Worm (Caenorhabditis elegans) whole organism, late embryonic: Measurements from ENCODE around the gene aagr-3.

Experiments
- C38D4.7 ChIP-seq: fragments of 200-800 bp; sonication (Bioruptor generic); optimal IDR thresholded peaks from 2 replicates; lab custom pipeline; 2018; ENCODE audit warnings: mild to moderate bottlenecking, missing genetic modification characterization, moderate library complexity, missing compliant biosample characterization
- F13H6.1 ChIP-seq: sonication (generic microtip); optimal IDR thresholded peaks from 2 replicates; lab custom pipeline; 2016; ENCODE audit warnings: missing genetic modification characterization, missing compliant biosample characterization
- K09A11.1 ChIP-seq: sonication (generic microtip); optimal IDR thresholded peaks from 2 replicates; lab custom pipeline; 2017; ENCODE audit warnings: antibody characterized with exemption, mild to moderate bottlenecking, missing genetic modification characterization, missing compliant biosample characterization; ENCODE audit not compliant: insufficient read depth
- Y22D7AL.16 ChIP-seq: sonication (generic microtip); optimal IDR thresholded peaks from 2 replicates; lab custom pipeline; 2016; ENCODE audit warnings: missing genetic modification characterization, missing compliant biosample characterization
- ahr-1 ChIP-seq: sonication (generic microtip); optimal IDR thresholded peaks from 2 replicates; lab custom pipeline; 2016; ENCODE audit warnings: missing genetic modification characterization, missing compliant biosample characterization
- ama-1 ChIP-seq: fragments of 150-350 bp; optimal IDR thresholded peaks from 2 replicates; lab custom pipeline; 2014
- ceh-14 ChIP-seq: sonication (generic microtip); optimal IDR thresholded peaks from 2 replicates; lab custom pipeline; 2016; ENCODE audit warnings: missing genotype, missing genetic modification characterization, missing compliant biosample characterization
- ceh-18 ChIP-seq: sonication (generic microtip); optimal IDR thresholded peaks from 2 replicates; lab custom pipeline; 2016; ENCODE audit warnings: missing genetic modification characterization, missing compliant biosample characterization
- ceh-2 ChIP-seq: sonication (generic microtip); optimal IDR thresholded peaks from 2 replicates; lab custom pipeline; 2016; ENCODE audit warnings: missing genotype, missing genetic modification characterization, missing compliant biosample characterization
- ceh-24 ChIP-seq: sonication (generic microtip); optimal IDR thresholded peaks from 2 replicates; lab custom pipeline; 2016; ENCODE audit warnings: mild to moderate bottlenecking, missing genetic modification characterization, missing compliant biosample characterization
- ceh-31 ChIP-seq: sonication (generic microtip); optimal IDR thresholded peaks from 2 replicates; lab custom pipeline; 2016; ENCODE audit warnings: missing genetic modification characterization, missing compliant biosample characterization
- ceh-34 ChIP-seq: sonication (generic microtip); optimal IDR thresholded peaks from 2 replicates; lab custom pipeline; 2016; ENCODE audit warnings: mild to moderate bottlenecking, missing genetic modification characterization, missing compliant biosample characterization
- ceh-45 ChIP-seq: fragments of 200-800 bp; sonication (Bioruptor generic); IDR thresholded peaks from 2 replicates; pipeline ENCODE4 v1.3.6; 2022; ENCODE audit warnings: missing genetic modification reagents, missing genetic modification characterization, missing compliant biosample characterization
- ceh-9 ChIP-seq: sonication (generic microtip); optimal IDR thresholded peaks from 2 replicates; lab custom pipeline; 2016; ENCODE audit warnings: mild to moderate bottlenecking, missing genetic modification characterization, inconsistent platforms, missing compliant biosample characterization
- che-1 ChIP-seq: sonication (generic microtip); optimal IDR thresholded peaks from 2 replicates; lab custom pipeline; 2016; ENCODE audit warnings: mild to moderate bottlenecking, missing genetic modification characterization, missing compliant biosample characterization
- dve-1 ChIP-seq: sonication (generic microtip); optimal IDR thresholded peaks from 2 replicates; lab custom pipeline; 2017; ENCODE audit warnings: antibody characterized with exemption, mild to moderate bottlenecking, missing genetic modification characterization, missing compliant biosample characterization
- elt-4 ChIP-seq: sonication (generic microtip); optimal IDR thresholded peaks from 2 replicates; lab custom pipeline; 2016; ENCODE audit warnings: missing genetic modification characterization, missing compliant biosample characterization
- eyg-1 ChIP-seq: sonication (generic microtip); optimal IDR thresholded peaks from 2 replicates; lab custom pipeline; 2016; ENCODE audit warnings: missing genotype, missing genetic modification characterization, missing compliant biosample characterization
- fax-1 ChIP-seq: sonication (generic microtip); optimal IDR thresholded peaks from 2 replicates; lab custom pipeline; 2016; ENCODE audit warnings: missing genotype, missing genetic modification characterization, missing compliant biosample characterization
- fkh-10 ChIP-seq: fragments of 150-350 bp; optimal IDR thresholded peaks from 2 replicates; lab custom pipeline; 2014; ENCODE audit warnings: missing biosample characterization, missing genetic modification reagents, missing genetic modification characterization
- fkh-6 ChIP-seq: sonication (generic microtip); optimal IDR thresholded peaks from 2 replicates; lab custom pipeline; 2016; ENCODE audit warnings: missing genetic modification characterization, missing compliant biosample characterization
- hlh-30 ChIP-seq: sonication (generic microtip); optimal IDR thresholded peaks from 2 replicates; lab custom pipeline; 2017; ENCODE audit warnings: antibody characterized with exemption, missing genetic modification characterization, missing compliant biosample characterization; ENCODE audit not compliant: insufficient read depth
- lin-11 ChIP-seq: fragments of 200-800 bp; sonication (Bioruptor generic); optimal IDR thresholded peaks from 2 replicates; lab custom pipeline; 2018; ENCODE audit warnings: mild to moderate bottlenecking, missing genetic modification characterization, missing compliant biosample characterization
- nfya-1 ChIP-seq: sonication (generic microtip); optimal IDR thresholded peaks from 2 replicates; lab custom pipeline; 2017; ENCODE audit warnings: missing genetic modification characterization, mild to moderate bottlenecking, missing compliant biosample characterization, antibody characterized with exemption, moderate library complexity
- nhr-232 ChIP-seq: sonication (generic microtip); optimal IDR thresholded peaks from 2 replicates; lab custom pipeline; 2016; ENCODE audit warnings: missing genetic modification characterization, missing compliant biosample characterization
- npax-4 ChIP-seq: sonication (generic microtip); optimal IDR thresholded peaks from 2 replicates; lab custom pipeline; 2016; ENCODE audit warnings: missing genetic modification characterization, missing compliant biosample characterization
- odd-2 ChIP-seq: sonication (generic microtip); optimal IDR thresholded peaks from 2 replicates; lab custom pipeline; 2017; ENCODE audit warnings: antibody characterized with exemption, mild to moderate bottlenecking, missing genetic modification characterization, missing compliant biosample characterization
- pax-1 ChIP-seq: fragments of 150-350 bp; optimal IDR thresholded peaks from 2 replicates; lab custom pipeline; 2014; ENCODE audit warnings: missing biosample characterization, missing genetic modification characterization
- pha-2 ChIP-seq: sonication (generic microtip); optimal IDR thresholded peaks from 2 replicates; lab custom pipeline; 2017; ENCODE audit warnings: mild to moderate bottlenecking, missing genetic modification characterization, missing compliant biosample characterization
- pha-4 ChIP-seq: fragments of 150-350 bp; optimal IDR thresholded peaks from 2 replicates; lab custom pipeline; 2018; ENCODE audit warnings: missing biosample characterization, missing genetic modification reagents, missing genetic modification characterization
- pqm-1 ChIP-seq: sonication (generic microtip); optimal IDR thresholded peaks from 2 replicates; lab custom pipeline; 2016; ENCODE audit warnings: missing genetic modification characterization, missing compliant biosample characterization
- ref-2 ChIP-seq: sonication (generic microtip); optimal IDR thresholded peaks from 2 replicates; lab custom pipeline; 2016; ENCODE audit warnings: missing genetic modification characterization, missing compliant biosample characterization
- rnt-1 ChIP-seq: sonication (generic microtip); optimal IDR thresholded peaks from 2 replicates; lab custom pipeline; 2016; ENCODE audit warnings: missing genetic modification characterization, missing compliant biosample characterization
- sdc-2 ChIP-seq: sonication (generic microtip); optimal IDR thresholded peaks from 2 replicates; lab custom pipeline; 2016; ENCODE audit warnings: missing genotype, missing genetic modification characterization, missing compliant biosample characterization
- sox-2 ChIP-seq: fragments of 200-800 bp; sonication (Bioruptor generic); IDR thresholded peaks from 2 replicates; pipeline ENCODE4 v1.3.6; 2022; ENCODE audit warnings: missing genetic modification reagents, missing genetic modification characterization, missing compliant biosample characterization
- syd-9 ChIP-seq: sonication (generic microtip); optimal IDR thresholded peaks from 2 replicates; lab custom pipeline; 2016; ENCODE audit warnings: mild to moderate bottlenecking, missing genetic modification characterization, moderate library complexity, missing compliant biosample characterization
- tbx-2 ChIP-seq: sonication (generic microtip); optimal IDR thresholded peaks from 2 replicates; lab custom pipeline; 2016; ENCODE audit warnings: missing genetic modification characterization, missing compliant biosample characterization
- ttx-3 ChIP-seq: sonication (generic microtip); optimal IDR thresholded peaks from 2 replicates; lab custom pipeline; 2016; ENCODE audit warnings: missing genetic modification reagents, missing genetic modification characterization, missing compliant biosample characterization
- unc-55 ChIP-seq: sonication (generic microtip); optimal IDR thresholded peaks from 2 replicates; lab custom pipeline; 2017; ENCODE audit warnings: missing biosample characterization, missing genetic modification reagents, missing genetic modification characterization
- unc-86 ChIP-seq: sonication (generic microtip); optimal IDR thresholded peaks from 2 replicates; lab custom pipeline; 2016; ENCODE audit warnings: missing genetic modification characterization, missing compliant biosample characterization
- zip-5 ChIP-seq: sonication (generic microtip); optimal IDR thresholded peaks from 2 replicates; lab custom pipeline; 2016; ENCODE audit warnings: missing genetic modification characterization, missing compliant biosample characterization

The aagr-3 gene

DNA sequence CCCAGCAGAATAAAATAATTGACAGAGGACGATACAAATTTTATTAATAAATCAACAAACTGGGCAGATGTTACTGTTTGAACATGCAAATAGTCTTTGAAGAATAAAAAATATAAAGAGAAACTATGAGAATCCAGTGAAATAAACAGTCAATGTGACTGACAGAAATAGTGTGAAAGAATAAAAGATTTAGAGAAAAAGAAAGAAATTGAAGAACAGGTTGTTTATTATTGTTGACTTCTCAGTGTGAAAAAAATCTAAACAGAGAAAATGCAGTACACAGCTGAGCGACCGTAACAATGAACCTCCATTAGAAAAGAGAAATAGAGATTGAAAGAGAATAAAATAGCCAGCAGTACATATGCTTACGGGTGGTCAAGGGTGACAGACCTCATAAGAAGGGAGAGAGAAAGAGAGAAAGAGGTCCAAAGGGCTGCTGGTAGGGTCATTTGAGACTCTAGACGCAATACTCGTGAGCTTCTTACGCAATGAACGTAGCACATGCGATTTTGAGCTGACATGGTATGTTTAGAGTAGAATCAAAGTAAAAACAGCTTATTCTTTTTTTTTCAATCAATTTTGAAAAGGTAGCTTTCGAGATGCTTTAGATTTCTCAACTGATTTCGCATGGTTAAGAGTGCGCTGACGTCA is 5.2 kb downstream of the aagr-3 start, which contains the start of gene slcr-46.3:
Gene slcr-46.3, minus strand, starts transcription at position 86 of the 651 bp plus-strand sequence.
- no peak for TF ChIP-seq fkh-10
- TF ChIP-seq unc-55 (GFP tag; lab: Kevin White, UChicago), result no peak
- TF ChIP-seq hlh-30 (tag; lab: Kevin White, UChicago), result peak; percentile 27
- no peak for TF ChIP-seq sox-2 (GFP tag; lab: Robert Waterston, UW)
- no peak for TF ChIP-seq zip-5 (tag; lab: Kevin White, UChicago)
- TF ChIP-seq eyg-1 (tag; lab: Kevin White, UChicago), result no peak
- TF ChIP-seq che-1 (tag; lab: Kevin White, UChicago), result no peak
- TF ChIP-seq ceh-31 (tag; lab: Kevin White, UChicago), result no peak
- no peak for TF ChIP-seq C38D4.7 (GFP tag; lab: Kevin White, UChicago)
- TF ChIP-seq elt-4 (tag; lab: Kevin White, UChicago), result no peak
- peak; percentile 77 for TF ChIP-seq pax-1 (tag; lab: Kevin White, UChicago)
- TF ChIP-seq unc-86 (tag; lab: Kevin White, UChicago), result no peak
- TF ChIP-seq rnt-1 (tag; lab: Kevin White, UChicago), result no peak
- TF ChIP-seq ceh-34 (tag; lab: Kevin White, UChicago), result peak; percentile 50
- TF ChIP-seq npax-4, result no peak
- TF ChIP-seq ceh-14 (tag; lab: Kevin White, UChicago), result no peak
- TF ChIP-seq ref-2 (tag; lab: Kevin White, UChicago), result peak; percentile 36
- TF ChIP-seq pha-2 (tag; lab: Kevin White, UChicago), result no peak
- TF ChIP-seq syd-9 (tag; lab: Kevin White, UChicago), result no peak
- TF ChIP-seq fax-1, result no peak
- TF ChIP-seq pqm-1 (tag; lab: Kevin White, UChicago), result no peak
- TF ChIP-seq nfya-1 (tag; lab: Kevin White, UChicago), result peak; percentile 13
- no peak for TF ChIP-seq ahr-1
- no peak for TF ChIP-seq odd-2
- no peak for TF ChIP-seq pha-4 (tag; lab: Kevin White, UChicago)
- no peak for TF ChIP-seq ceh-2
- no peak for TF ChIP-seq F13H6.1
- no peak for TF ChIP-seq ceh-18
- TF ChIP-seq lin-11 (tag; lab: Kevin White, UChicago), result no peak
- TF ChIP-seq dve-1 (tag; lab: Kevin White, UChicago), result no peak
- no peak for TF ChIP-seq nhr-232 (tag; lab: Kevin White, UChicago)
- TF ChIP-seq fkh-6 (tag; lab: Kevin White, UChicago), result no peak
- TF ChIP-seq tbx-2 (tag; lab: Kevin White, UChicago), result peak; percentile 12
- TF ChIP-seq sdc-2 (tag; lab: Kevin White, UChicago), result no peak

DNA sequence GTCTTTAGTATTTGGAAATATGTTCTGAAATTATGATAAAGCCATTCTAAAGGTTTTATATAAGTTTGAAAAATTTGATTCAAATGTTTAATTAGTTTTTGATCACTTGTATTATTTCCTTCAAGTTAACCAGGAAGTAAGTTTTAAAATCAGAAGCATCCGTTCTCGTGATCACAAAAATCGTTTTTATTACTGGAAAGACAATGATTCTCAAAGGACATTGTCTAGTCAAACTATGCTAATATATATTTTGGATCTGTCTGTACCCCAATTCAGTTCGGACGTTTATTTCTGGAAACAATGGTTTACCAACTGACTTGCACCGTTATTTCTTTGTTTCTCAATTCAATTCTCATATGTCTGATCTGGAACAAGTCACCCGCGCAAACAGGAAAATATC is 12.9 kb downstream of the aagr-3 start, which contains the start of gene str-188:
Gene str-188, plus strand, starts transcription at position 301 of the 400 bp plus-strand sequence.
- TF ChIP-seq fkh-10 (no peak), ceh-9 (tag; lab: Kevin White, UChicago) (no peak), C38D4.7 (GFP tag; lab: Kevin White, UChicago) (no peak), ceh-18 (no peak), ceh-24 (no peak), ceh-45 (no peak), ttx-3 (no peak), ama-1 (no peak), K09A11.1 (no peak), sox-2 (GFP tag; lab: Robert Waterston, UW) (no peak), pha-4 (tag; lab: Kevin White, UChicago) (no peak), Y22D7AL.16 (tag; lab: Kevin White, UChicago) (no peak)
